Worm (Caenorhabditis elegans) whole organism, early embryonic: ENCODE results near the gene sphk-1.

Experiments
- ama-1 ChIP-seq: fragments of 150-350 bp; optimal IDR thresholded peaks from 2 replicates; lab custom pipeline; 2014
- ceh-36 ChIP-seq: sonication (generic microtip); optimal IDR thresholded peaks from 2 replicates; lab custom pipeline; 2016; ENCODE audit warnings: missing genetic modification characterization, inconsistent platforms, missing compliant biosample characterization
- flt-1 ChIP-seq: fragments of 200-800 bp; sonication (Bioruptor generic); IDR thresholded peaks from 2 replicates; pipeline ENCODE4 v1.3.6; 2022; ENCODE audit warnings: missing genetic modification characterization, missing compliant biosample characterization
- hmbx-1 ChIP-seq: sonication (generic microtip); optimal IDR thresholded peaks from 2 replicates; lab custom pipeline; 2016; ENCODE audit warnings: mild to moderate bottlenecking, missing genetic modification characterization, missing compliant biosample characterization
- hmg-4 ChIP-seq: fragments of 200-800 bp; sonication (Bioruptor generic); optimal IDR thresholded peaks from 2 replicates; lab custom pipeline; 2018; ENCODE audit warnings: mild to moderate bottlenecking, missing genetic modification characterization, missing compliant biosample characterization
- pes-1 ChIP-seq: fragments of 200-800 bp; sonication (Bioruptor generic); IDR thresholded peaks from 2 replicates; pipeline ENCODE4 v1.3.6; 2022; ENCODE audit warnings: missing genetic modification reagents, missing genetic modification characterization, missing compliant biosample characterization
- scrt-1 ChIP-seq: fragments of 200-800 bp; sonication (Bioruptor generic); IDR thresholded peaks from 2 replicates; pipeline ENCODE4 v1.3.6; 2022; ENCODE audit warnings: missing genetic modification characterization, missing compliant biosample characterization
- sea-1 ChIP-seq: fragments of 200-800 bp; sonication (Bioruptor generic); conservative IDR thresholded peaks from 2 replicates; pipeline ENCODE4 v1.3.6; 2022; ENCODE audit warnings: missing genetic modification characterization, missing compliant biosample characterization
- tbx-11 ChIP-seq: fragments of 200-800 bp; sonication (Bioruptor generic); IDR thresholded peaks from 2 replicates; pipeline ENCODE4 v1.3.6; 2022; ENCODE audit warnings: missing genetic modification characterization, missing compliant biosample characterization

ce11 chrII:8746298-8746775 is 44.9 kb upstream of the sphk-1 start:
- no peak for TF ChIP-seq hmg-4 (GFP tag; lab: Kevin White, UChicago)
- TF ChIP-seq pes-1, result no peak
- no peak for TF ChIP-seq ama-1
- TF ChIP-seq scrt-1 (GFP tag; lab: Robert Waterston, UW), result no peak
- TF ChIP-seq hmbx-1, result no peak
- no peak for TF ChIP-seq flt-1
- TF ChIP-seq sea-1 (GFP tag; lab: Robert Waterston, UW), result no peak
- no peak for TF ChIP-seq tbx-11 (GFP tag; lab: Robert Waterston, UW)
- no peak for TF ChIP-seq ceh-36 (tag; lab: Kevin White, UChicago)
